Fruit fly (Drosophila melanogaster) whole organism, embryonic: Measurements from ENCODE around the gene CG5355.

ENCODE experiments used
- B-H2 ChIP-seq: fragments of 200-800 bp; sonication (Bioruptor generic); optimal IDR thresholded peaks from 2 replicates; lab custom pipeline; 2018; ENCODE audit warnings: missing biosample characterization, mild to moderate bottlenecking, missing genetic modification characterization
- CG1024 ChIP-seq: fragments of 200-800 bp; sonication (Bioruptor generic); IDR thresholded peaks from 2 replicates; pipeline ENCODE4 v1.3.6; 2022; ENCODE audit warnings: missing biosample characterization, missing genetic modification characterization
- CG10654 ChIP-seq: fragments of 200-800 bp; sonication (Bioruptor generic); optimal IDR thresholded peaks from 2 replicates; lab custom pipeline; 2016; ENCODE audit warnings: missing biosample characterization, missing genetic modification characterization
- CG11695 ChIP-seq: fragments of 200-800 bp; sonication (Bioruptor generic); IDR thresholded peaks from 3 replicates; pipeline ENCODE4 v1.3.6; 2022; ENCODE audit warnings: missing biosample characterization, missing genetic modification characterization
- CG1233 ChIP-seq: fragments of 200-800 bp; sonication (Bioruptor generic); optimal IDR thresholded peaks from 4 replicates; lab custom pipeline; 2018; ENCODE audit warnings: missing biosample characterization, mild to moderate bottlenecking, missing genetic modification characterization
- CG14667 ChIP-seq: fragments of 200-800 bp; sonication (Bioruptor generic); IDR thresholded peaks from 2 replicates; pipeline ENCODE4 v1.3.6; 2022; ENCODE audit warnings: missing biosample characterization, missing genetic modification characterization
- CG1529 ChIP-seq: fragments of 200-800 bp; sonication (Bioruptor generic); optimal IDR thresholded peaks from 3 replicates; lab custom pipeline; 2018; ENCODE audit warnings: missing biosample characterization, missing genetic modification characterization
- CG15696 ChIP-seq: fragments of 200-800 bp; sonication (Bioruptor generic); optimal IDR thresholded peaks from 2 replicates; lab custom pipeline; 2019; ENCODE audit warnings: missing biosample characterization, mild to moderate bottlenecking, missing genetic modification characterization, moderate library complexity
- CG1602 ChIP-seq: fragments of 200-800 bp; sonication (Bioruptor generic); optimal IDR thresholded peaks from 3 replicates; lab custom pipeline; 2016; ENCODE audit warnings: missing biosample characterization, missing genetic modification characterization
- CG17829 ChIP-seq: fragments of 200-800 bp; optimal IDR thresholded peaks from 2 replicates; lab custom pipeline; 2019; ENCODE audit warnings: missing biosample characterization, mild to moderate bottlenecking, missing genetic modification characterization, moderate library complexity
- CG18619 ChIP-seq: fragments of 200-800 bp; sonication (Bioruptor generic); optimal IDR thresholded peaks from 3 replicates; lab custom pipeline; 2017; ENCODE audit warnings: missing biosample characterization, mild to moderate bottlenecking, missing genetic modification characterization
- CG2116 ChIP-seq: fragments of 200-800 bp; sonication (Bioruptor generic); optimal IDR thresholded peaks from 3 replicates; lab custom pipeline; 2018; ENCODE audit warnings: missing biosample characterization, mild to moderate bottlenecking, missing genetic modification characterization
- CG2202 ChIP-seq: fragments of 200-800 bp; sonication (Bioruptor generic); optimal IDR thresholded peaks from 2 replicates; lab custom pipeline; 2018; ENCODE audit warnings: missing biosample characterization, mild to moderate bottlenecking, missing genetic modification characterization
- CG34376 ChIP-seq: fragments of 200-800 bp; sonication (Bioruptor generic); optimal IDR thresholded peaks from 2 replicates; lab custom pipeline; 2018; ENCODE audit warnings: missing biosample characterization, mild to moderate bottlenecking, missing genetic modification characterization
- CG3726 ChIP-seq: fragments of 200-800 bp; sonication (Bioruptor generic); IDR thresholded peaks from 3 replicates; pipeline ENCODE4, ENCODE4 v1.3.6; 2022; ENCODE audit warnings: missing biosample characterization, missing genetic modification characterization
- CG5245 ChIP-seq: fragments of 200-800 bp; sonication (Bioruptor generic); optimal IDR thresholded peaks from 3 replicates; lab custom pipeline; 2016; ENCODE audit warnings: missing biosample characterization, missing genetic modification characterization
- CG6272 ChIP-seq: fragments of 200-800 bp; sonication (Bioruptor generic); IDR thresholded peaks from 2 replicates; pipeline ENCODE4 v1.3.6; 2022; ENCODE audit warnings: missing biosample characterization, missing genetic modification characterization
- CG7556 ChIP-seq: fragments of 200-800 bp; sonication (Bioruptor generic); optimal IDR thresholded peaks from 2 replicates; lab custom pipeline; 2017; ENCODE audit warnings: missing biosample characterization, mild to moderate bottlenecking, missing genetic modification characterization
- CG8478 ChIP-seq: fragments of >200 bp; optimal IDR thresholded peaks from 2 replicates; lab custom pipeline; 2018
- CkIIα-i1 ChIP-seq: fragments of 200-800 bp; sonication (Bioruptor generic); IDR thresholded peaks from 2 replicates; pipeline ENCODE4 v1.3.6; 2022; ENCODE audit warnings: missing biosample characterization, missing genetic modification characterization
- Dll ChIP-seq: fragments of 200-800 bp; sonication (Bioruptor generic); IDR thresholded peaks from 4 replicates; pipeline ENCODE4 v1.3.6; 2022; ENCODE audit warnings: missing biosample characterization, missing genetic modification characterization; ENCODE audit not compliant: partially characterized antibody
- Eip74EF ChIP-seq, 2 experiments: fragments of 200-800 bp in 1 of 2; fragments of >200 bp in 1 of 2; sonication (Bioruptor generic) in 1 of 2; optimal IDR thresholded peaks; 2 replicates each; lab custom pipeline; 2017 to 2019; ENCODE audit warnings: missing biosample characterization in 2 of 2, missing genetic modification characterization in 2 of 2, mild to moderate bottlenecking in 1 of 2, moderate library complexity in 1 of 2
- Fer2 ChIP-seq: fragments of 200-800 bp; sonication (Bioruptor generic); optimal IDR thresholded peaks from 2 replicates; lab custom pipeline; 2018; ENCODE audit warnings: missing biosample characterization, mild to moderate bottlenecking, missing genetic modification characterization, moderate library complexity
- Fer3 ChIP-seq: fragments of 200-800 bp; sonication (Bioruptor generic); optimal IDR thresholded peaks from 2 replicates; lab custom pipeline; 2018; ENCODE audit warnings: missing biosample characterization, mild to moderate bottlenecking, missing genetic modification characterization, moderate library complexity
- Kr ChIP-seq: fragments of 200-800 bp; sonication (Bioruptor generic); optimal IDR thresholded peaks from 2 replicates; lab custom pipeline; 2017; ENCODE audit warnings: missing biosample characterization, mild to moderate bottlenecking, missing genetic modification characterization
- MBD-R2 ChIP-seq: fragments of 200-800 bp; sonication (Bioruptor generic); IDR thresholded peaks from 2 replicates; pipeline ENCODE4 v1.3.6; 2022; ENCODE audit warnings: missing biosample characterization, missing genetic modification characterization
- Myb ChIP-seq: fragments of 200-800 bp; sonication (Bioruptor generic); optimal IDR thresholded peaks from 2 replicates; lab custom pipeline; 2016; ENCODE audit warnings: missing biosample characterization, missing genetic modification characterization
- NFAT ChIP-seq: fragments of 200-800 bp; sonication (Bioruptor generic); IDR thresholded peaks from 2 replicates; pipeline ENCODE4 v1.3.6; 2022; ENCODE audit warnings: missing biosample characterization, missing genetic modification characterization
- NK7.1 ChIP-seq: fragments of 200-800 bp; sonication (Bioruptor generic); optimal IDR thresholded peaks from 3 replicates; lab custom pipeline; 2016; ENCODE audit warnings: missing biosample characterization, missing genetic modification characterization
- Oaz ChIP-seq: fragments of 200-800 bp; sonication (Bioruptor generic); IDR thresholded peaks from 2 replicates; pipeline ENCODE4 v1.3.6; 2022; ENCODE audit warnings: missing biosample characterization, missing genetic modification characterization
- Pdp1 ChIP-seq, 2 experiments: fragments of 200-800 bp; sonication (Bioruptor generic); optimal IDR thresholded peaks; 3 replicates each; lab custom pipeline; 2016; ENCODE audit warnings: missing biosample characterization in 2 of 2, missing genetic modification characterization in 2 of 2, mild to moderate bottlenecking in 1 of 2, moderate library complexity in 1 of 2
- Side ChIP-seq: fragments of 200-800 bp; sonication (Bioruptor generic); optimal IDR thresholded peaks from 2 replicates; lab custom pipeline; 2016; ENCODE audit warnings: missing biosample characterization, missing genetic modification characterization
- Trl ChIP-seq, 3 experiments: fragments of >200 bp in 2 of 3; fragments of 200-800 bp in 1 of 3; sonication (Bioruptor generic) in 1 of 3; optimal IDR thresholded peaks; 2 replicates in 1 of 3; 3 replicates in 2 of 3; lab custom pipeline; 2016 to 2017; ENCODE audit warnings: missing biosample characterization in 1 of 3, missing genetic modification characterization in 1 of 3
- Xrp1 ChIP-seq: fragments of 200-800 bp; sonication (Bioruptor generic); IDR thresholded peaks from 2 replicates; pipeline ENCODE4 v1.3.6; 2022; ENCODE audit warnings: missing biosample characterization, missing genetic modification characterization
- cad ChIP-seq: fragments of >200 bp; optimal IDR thresholded peaks from 2 replicates; lab custom pipeline; 2017; ENCODE audit warnings: missing biosample characterization, missing genetic modification characterization
- chif ChIP-seq, 2 experiments: fragments of 200-800 bp; sonication (Bioruptor generic); optimal IDR thresholded peaks; 3 replicates each; lab custom pipeline; 2016; ENCODE audit warnings: missing biosample characterization in 2 of 2, missing genetic modification characterization in 2 of 2
- danr ChIP-seq: fragments of 200-800 bp; sonication (Bioruptor generic); IDR thresholded peaks from 2 replicates; pipeline ENCODE4 v1.3.6; 2022; ENCODE audit warnings: missing biosample characterization, missing genetic modification characterization
- fru ChIP-seq: fragments of >200 bp; optimal IDR thresholded peaks from 2 replicates; lab custom pipeline; 2017
- grau ChIP-seq: fragments of 200-800 bp; optimal IDR thresholded peaks from 3 replicates; lab custom pipeline; 2019; ENCODE audit warnings: missing biosample characterization, mild to moderate bottlenecking, missing genetic modification characterization, moderate library complexity
- gro ChIP-seq: fragments of 200-800 bp; sonication (Bioruptor generic); optimal IDR thresholded peaks from 2 replicates; lab custom pipeline; 2016; ENCODE audit warnings: missing biosample characterization, missing genetic modification characterization
- ken ChIP-seq: fragments of 200-800 bp; sonication (Bioruptor generic); IDR thresholded peaks from 3 replicates; pipeline ENCODE4 v1.3.6; 2022; ENCODE audit warnings: missing biosample characterization, missing genetic modification characterization
- ranshi ChIP-seq: fragments of 200-800 bp; sonication (Bioruptor generic); IDR thresholded peaks from 2 replicates; pipeline ENCODE4 v1.3.6; 2022; ENCODE audit warnings: missing biosample characterization, missing genetic modification characterization
- rib ChIP-seq: fragments of 200-800 bp; sonication (Bioruptor generic); IDR thresholded peaks from 2 replicates; pipeline ENCODE4 v1.3.6; 2022; ENCODE audit warnings: missing biosample characterization, missing genetic modification characterization
- ro ChIP-seq: fragments of 200-800 bp; sonication (Bioruptor generic); IDR thresholded peaks from 2 replicates; pipeline ENCODE4 v1.3.6; 2022; ENCODE audit warnings: missing biosample characterization, missing genetic modification characterization
- sima ChIP-seq: fragments of 200-800 bp; sonication (Bioruptor generic); optimal IDR thresholded peaks from 2 replicates; lab custom pipeline; 2016; ENCODE audit warnings: missing biosample characterization, missing genetic modification characterization
- so ChIP-seq: fragments of 200-800 bp; sonication (Bioruptor generic); IDR thresholded peaks from 3 replicates; pipeline ENCODE4 v1.3.6; 2022; ENCODE audit warnings: missing biosample characterization, missing genetic modification characterization
- sr ChIP-seq: fragments of 200-800 bp; sonication (Bioruptor generic); IDR thresholded peaks from 3 replicates; pipeline ENCODE4 v1.3.6; 2022; ENCODE audit warnings: missing biosample characterization, missing genetic modification characterization
- stwl ChIP-seq: fragments of 200-800 bp; sonication (Bioruptor generic); optimal IDR thresholded peaks from 3 replicates; lab custom pipeline; 2018; ENCODE audit warnings: missing biosample characterization, mild to moderate bottlenecking, missing genetic modification characterization, moderate library complexity
- tll ChIP-seq, 2 experiments: fragments of 200-800 bp in 1 of 2; fragments of >200 bp in 1 of 2; sonication (Bioruptor generic) in 1 of 2; optimal IDR thresholded peaks; 2 replicates each; lab custom pipeline; 2017 to 2019; ENCODE audit warnings: missing biosample characterization in 2 of 2, missing genetic modification characterization in 2 of 2, mild to moderate bottlenecking in 1 of 2, moderate library complexity in 1 of 2
- ttk ChIP-seq: fragments of 200-800 bp; sonication (Bioruptor generic); IDR thresholded peaks from 2 replicates; pipeline ENCODE4 v2.1.2; 2022; ENCODE audit warnings: missing biosample characterization, missing genetic modification characterization
- vvl ChIP-seq: fragments of 200-800 bp; sonication (Bioruptor generic); IDR thresholded peaks from 2 replicates; pipeline ENCODE4 v1.3.6; 2022; ENCODE audit warnings: missing biosample characterization, missing genetic modification characterization

Gene CG5355

DNA sequence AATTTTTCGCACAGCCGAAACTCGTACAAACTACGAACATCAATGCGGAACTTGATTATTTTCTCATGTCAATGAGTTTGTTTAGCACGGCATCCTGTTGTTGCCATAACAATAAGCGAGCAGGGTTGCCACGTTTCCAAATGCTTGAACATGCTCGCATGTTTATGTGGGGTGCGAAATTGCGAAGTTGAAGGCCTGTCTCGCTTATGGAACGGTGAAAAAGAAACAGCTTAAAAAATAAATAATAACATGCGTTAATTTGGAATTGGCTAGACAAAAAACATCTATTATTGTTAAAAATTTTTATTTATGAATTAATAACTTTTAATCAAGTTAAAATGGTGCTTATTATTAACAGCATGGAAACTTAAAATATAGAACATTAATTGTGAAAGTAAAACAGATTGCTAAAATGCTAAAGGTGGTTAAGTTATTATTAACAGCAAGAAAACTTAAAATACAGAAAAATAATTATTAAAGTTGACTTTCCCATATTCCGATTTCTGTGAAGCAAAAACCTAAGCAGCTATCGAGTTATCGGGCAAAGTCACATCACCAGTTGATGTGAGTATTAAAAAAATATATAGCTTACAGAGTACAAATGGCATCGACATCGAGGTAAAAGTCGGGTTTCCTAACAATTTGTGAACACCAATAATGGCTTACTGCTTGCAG is 17.7 kb upstream of the CG5355 start, which contains the start of the genes Bug22 and TfIIB (continued):
- TF ChIP-seq chif (GFP tag; optimal IDR thresholded peaks at IDR 0.05; lab: Kevin White, UChicago) (peak; percentile 35 to 41), tll (GFP tag; optimal IDR thresholded peaks at IDR 0.05; lab: Kevin White, UChicago) (peak in 1 of 2 experiments; percentile 50), CG8478 (lab: Kevin White, UChicago) (no peak), sima (GFP tag; lab: Kevin White, UChicago) (no peak), CG2202 (tag; lab: Kevin White, UChicago) (peak; percentile 21), NK7.1 (GFP tag; lab: Kevin White, UChicago) (no peak), CG1024 (GFP tag; lab: Robert Waterston, UW) (peak; percentile 73), CG15696 (peak; percentile 56), Fer2 (tag; lab: Kevin White, UChicago) (peak; percentile 28), rib (GFP tag; lab: Robert Waterston, UW) (peak; percentile 79), ro (GFP tag; lab: Robert Waterston, UW) (no peak), CG2116 (GFP tag; lab: Kevin White, UChicago) (peak; percentile 75), Fer3 (tag; lab: Kevin White, UChicago) (peak; percentile 70), NFAT (peak; percentile 76; the same call in 1 of the 2 replicates), stwl (tag; lab: Kevin White, UChicago) (peak; percentile 64), CkIIα-i1 (no peak), Eip74EF (GFP tag; optimal IDR thresholded peaks at IDR 0.05; lab: Kevin White, UChicago) (peak in 1 of 2 experiments; percentile 56), so (GFP tag; lab: Robert Waterston, UW) (no peak), CG6272 (GFP tag; lab: Robert Waterston, UW) (peak; percentile 41; the same call in 1 of the 2 replicates), gro (peak; percentile 19), danr (GFP tag; lab: Robert Waterston, UW) (no peak), Trl (optimal IDR thresholded peaks at IDR 0.05; lab: Kevin White, UChicago) (no peak), Trl (GFP tag; optimal IDR thresholded peaks at IDR 0.05; lab: Kevin White, UChicago) (peak; percentile 54), B-H2 (GFP tag; lab: Kevin White, UChicago) (peak; percentile 76), Kr (no peak), Pdp1 (GFP tag; optimal IDR thresholded peaks at IDR 0.05; lab: Kevin White, UChicago) (peak; percentile 57 to 93), Oaz (GFP tag; lab: Robert Waterston, UW) (peak; percentile 23; the same call in 1 of the 2 replicates), Xrp1 (GFP tag; lab: Robert Waterston, UW) (peak; percentile 71; the same call in 1 of the 2 replicates), CG10654 (peak; percentile 50), Dll (peak; percentile 55; the same call in 2 of the 4 replicates), Side (GFP tag; lab: Kevin White, UChicago) (peak; percentile 37), CG1233 (GFP tag; lab: Kevin White, UChicago) (peak; percentile 66), vvl (GFP tag; lab: Robert Waterston, UW) (peak; percentile 84), CG14667 (GFP tag; lab: Robert Waterston, UW) (peak; percentile 62)
- TF ChIP-seq, all 482 proteins: peak for 293

DNA sequence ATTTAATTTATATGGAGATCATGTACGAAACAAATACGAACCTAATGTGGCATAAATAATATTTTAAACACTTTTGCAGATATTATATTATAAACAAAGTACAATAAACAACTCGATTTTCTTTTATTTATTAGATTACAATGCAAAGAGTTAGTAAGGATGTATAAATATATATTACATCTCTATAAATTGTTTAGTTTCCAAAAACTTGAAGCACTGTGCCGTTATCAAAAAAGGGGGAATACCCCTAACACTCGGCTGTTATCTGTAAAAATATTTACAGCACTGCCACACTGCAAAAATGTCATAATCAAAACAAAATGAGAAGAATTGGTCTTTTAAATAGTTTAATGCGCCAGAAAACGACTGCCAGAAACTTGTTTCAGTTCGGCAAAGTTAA is 15.3 kb upstream of the CG5355 start, which contains the start of gene CG5188:
TSS of gene CG5188 (plus strand) at position 302 of the 400 bp plus-strand sequence.
- no peak for TF ChIP-seq Myb (GFP tag; lab: Kevin White, UChicago)
- TF ChIP-seq sr (GFP tag; lab: Robert Waterston, UW) = no peak
- TF ChIP-seq CG18619 (GFP tag; lab: Kevin White, UChicago) = peak; percentile 16
- TF ChIP-seq ttk (GFP tag; lab: Robert Waterston, UW) = no peak
- TF ChIP-seq CG5245 (GFP tag; lab: Kevin White, UChicago) = peak; percentile 7
- peak; percentile 59; the same call in 1 of the 2 replicates for TF ChIP-seq ranshi
- peak; percentile 75; the same call in 1 of the 2 replicates for TF ChIP-seq MBD-R2
- TF ChIP-seq grau (tag; lab: Kevin White, UChicago) = peak; percentile 69
- peak; percentile 68 for TF ChIP-seq CG17829 (tag; lab: Kevin White, UChicago)
- peak; percentile 9 for TF ChIP-seq CG1529 (GFP tag; lab: Kevin White, UChicago)
- TF ChIP-seq CG34376 (GFP tag; lab: Kevin White, UChicago) = peak; percentile 42
- TF ChIP-seq cad (GFP tag; lab: Kevin White, UChicago) = no peak
- TF ChIP-seq CG1602 = peak; percentile 45
- peak; percentile 27; the same call in 1 of the 3 replicates for TF ChIP-seq ken (GFP tag; lab: Robert Waterston, UW)
- peak; percentile 66; the same call in 2 of the 3 replicates for TF ChIP-seq CG11695
- TF ChIP-seq fru (lab: Kevin White, UChicago) = no peak
- peak; percentile 60 for TF ChIP-seq CG7556
- 0 out of 3 replicates have a peak, but pooled peaks have one; percentile 35 for TF ChIP-seq CG3726
